Worm (Caenorhabditis elegans): ENCODE measurements around the gene F59B10.5.

DNA sequence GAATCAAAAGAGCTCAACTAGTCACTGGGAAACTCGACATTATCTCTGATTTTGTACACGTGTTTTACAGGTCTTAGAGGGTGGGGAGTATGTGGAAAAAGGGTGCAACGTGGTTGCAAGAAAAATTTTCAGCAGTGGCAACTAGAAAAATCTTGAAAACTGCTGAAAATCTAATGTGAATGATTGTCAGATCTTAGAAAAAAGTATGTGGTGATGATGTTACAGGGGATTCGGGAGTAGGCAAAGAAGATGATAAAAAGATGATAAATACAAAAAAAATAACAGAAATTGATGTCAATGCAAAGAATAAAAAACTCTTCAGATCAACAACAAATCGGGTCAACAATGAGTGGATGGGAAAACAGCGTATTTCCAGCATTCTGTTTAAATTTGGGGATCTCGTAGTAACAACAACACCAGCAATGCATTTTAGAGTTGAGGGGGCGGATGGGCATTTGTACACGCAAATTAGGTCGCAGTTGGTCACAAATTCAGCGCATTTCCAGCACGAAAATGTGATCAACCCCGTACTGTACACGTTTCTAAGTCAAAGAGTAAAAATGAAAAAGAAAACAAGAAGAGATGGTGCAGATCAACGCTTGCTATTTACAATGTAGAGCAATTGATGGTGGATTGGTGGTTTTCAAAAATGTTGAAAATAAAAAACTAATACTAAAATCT, 20.1 kb upstream of the F59B10.5 start:
- TF ChIP-seq ztf-23 (GFP tag; IDR thresholded peaks at IDR 0.05) (no peak), tab-1 (GFP tag; IDR thresholded peaks at IDR 0.05) (no peak), T22C8.4 (GFP tag; IDR thresholded peaks at IDR 0.05) (no peak), flt-1 (GFP tag; IDR thresholded peaks at IDR 0.05) (no peak), med-1 (GFP tag; optimal IDR thresholded peaks at IDR 0.05; ENCODE audit: insufficient read depth) (no peak), ztf-29 (GFP tag; IDR thresholded peaks at IDR 0.05) (no peak), ref-1 (GFP tag; conservative IDR thresholded peaks at IDR 0.05) (no peak; the same call in 1 of the 2 replicates), klf-2 (GFP tag; conservative IDR thresholded peaks at IDR 0.05) (no peak)

Measured in whole organism, midembryonic.